Fruit fly (Drosophila melanogaster): ENCODE data around the gene Gli.
A peak's percentile ranks its signal among the peaks of the same experiment; 100 is the strongest.

Gli gene

DNA sequence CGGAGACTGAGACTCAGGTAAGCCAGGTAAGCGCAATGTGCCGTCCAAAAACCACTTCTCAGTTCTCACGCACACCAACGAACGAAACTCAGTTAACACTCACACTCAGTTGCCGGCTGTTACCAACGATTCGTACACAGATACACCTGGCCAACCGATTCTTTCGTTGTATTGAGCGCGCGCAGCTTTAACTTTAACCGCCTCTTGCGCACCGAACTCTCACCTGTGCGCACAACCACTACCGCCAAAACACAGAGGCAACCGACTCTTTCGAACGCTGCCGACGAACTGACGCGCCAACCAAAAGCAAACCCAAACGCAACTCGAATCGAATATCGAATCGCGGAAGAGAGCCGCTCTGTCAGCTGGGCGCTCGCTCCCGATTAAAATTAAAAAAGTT, at the start of gene Gli:
Gene Gli (minus strand): TSS at position 293 of the 400 bp plus-strand sequence.
- TF ChIP-seq Pif1A (GFP tag; optimal IDR thresholded peaks at IDR 0.05), result no peak
- peak; percentile 6; the same call in 1 of the 3 replicates for TF ChIP-seq fd96Ca (GFP tag; IDR thresholded peaks at IDR 0.05)
- no peak for TF ChIP-seq CG15710 (tag; optimal IDR thresholded peaks at IDR 0.05)
- TF ChIP-seq CG34367 (tag; optimal IDR thresholded peaks at IDR 0.05), result no peak
- no peak for TF ChIP-seq CG9948 (tag; optimal IDR thresholded peaks at IDR 0.05)
- TF ChIP-seq CG4496 (GFP tag; IDR thresholded peaks at IDR 0.05), result peak; percentile 51
- TF ChIP-seq CG32121 (GFP tag; IDR thresholded peaks at IDR 0.05), result peak; percentile 34; the same call in 1 of the 2 replicates
- TF ChIP-seq CG8159 (tag; optimal IDR thresholded peaks at IDR 0.05), result no peak
- peak; percentile 81 for TF ChIP-seq EcR (GFP tag; optimal IDR thresholded peaks at IDR 0.05)
- no peak for TF ChIP-seq CG17806 (tag; optimal IDR thresholded peaks at IDR 0.05)
- TF ChIP-seq CG8301 (tag; optimal IDR thresholded peaks at IDR 0.05), result no peak
- TF ChIP-seq CG12605 (GFP tag; IDR thresholded peaks at IDR 0.05), result peak; percentile 36; the same call in 1 of the 2 replicates
- TF ChIP-seq CG10348 (GFP tag; IDR thresholded peaks at IDR 0.05), result no peak
- peak; percentile 31 for TF ChIP-seq gl (tag; optimal IDR thresholded peaks at IDR 0.05)
- TF ChIP-seq CG14655 (GFP tag; optimal IDR thresholded peaks at IDR 0.05), result no peak
- peak; percentile 69 for TF ChIP-seq Ets98B (GFP tag; IDR thresholded peaks at IDR 0.05)
- no peak for TF ChIP-seq CG13204 (GFP tag; optimal IDR thresholded peaks at IDR 0.05)
- no peak for TF ChIP-seq rn (GFP tag; IDR thresholded peaks at IDR 0.05)
- TF ChIP-seq D1 (tag; optimal IDR thresholded peaks at IDR 0.05), result peak; percentile 6
- TF ChIP-seq Snoo (tag; optimal IDR thresholded peaks at IDR 0.05), result no peak
- TF ChIP-seq Pif1B (GFP tag; optimal IDR thresholded peaks at IDR 0.05), result no peak

DNA sequence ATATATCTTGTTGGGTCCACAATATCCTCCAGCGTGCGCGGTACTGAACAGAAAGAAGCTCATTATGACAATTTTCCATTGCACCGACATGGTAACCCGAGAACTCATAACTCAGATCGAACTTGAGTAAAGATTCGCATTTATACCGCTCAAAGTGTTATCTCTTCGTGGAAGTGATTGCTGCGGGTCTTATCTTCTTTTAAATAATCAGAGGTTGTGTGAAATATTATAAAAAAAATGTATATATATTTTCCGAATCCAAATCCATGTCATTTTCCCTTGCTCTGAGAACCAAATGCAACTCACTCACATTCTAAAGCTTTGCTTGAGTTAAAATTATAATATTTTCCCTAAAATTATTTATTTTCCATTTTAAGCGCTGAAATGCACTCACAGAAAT, 49.5 kb upstream of the Gli start, which contains the start of gene CG42876:
Gene CG42876 (minus strand): TSS at position 101 of the 400 bp plus-strand sequence.
- TF ChIP-seq CG34367 (tag; optimal IDR thresholded peaks at IDR 0.05), result no peak
- TF ChIP-seq Ets98B (GFP tag; IDR thresholded peaks at IDR 0.05), result no peak
- no peak for TF ChIP-seq Snoo (tag; optimal IDR thresholded peaks at IDR 0.05)
- TF ChIP-seq fd96Ca (GFP tag; IDR thresholded peaks at IDR 0.05), result no peak
- TF ChIP-seq rn (GFP tag; IDR thresholded peaks at IDR 0.05), result no peak
- TF ChIP-seq CG14655 (GFP tag; optimal IDR thresholded peaks at IDR 0.05), result no peak
- no peak for TF ChIP-seq Pif1A (GFP tag; optimal IDR thresholded peaks at IDR 0.05)
- no peak for TF ChIP-seq CG4496 (GFP tag; IDR thresholded peaks at IDR 0.05)
- TF ChIP-seq CG12605 (GFP tag; IDR thresholded peaks at IDR 0.05), result no peak
- TF ChIP-seq CG8159 (tag; optimal IDR thresholded peaks at IDR 0.05), result no peak

DNA sequence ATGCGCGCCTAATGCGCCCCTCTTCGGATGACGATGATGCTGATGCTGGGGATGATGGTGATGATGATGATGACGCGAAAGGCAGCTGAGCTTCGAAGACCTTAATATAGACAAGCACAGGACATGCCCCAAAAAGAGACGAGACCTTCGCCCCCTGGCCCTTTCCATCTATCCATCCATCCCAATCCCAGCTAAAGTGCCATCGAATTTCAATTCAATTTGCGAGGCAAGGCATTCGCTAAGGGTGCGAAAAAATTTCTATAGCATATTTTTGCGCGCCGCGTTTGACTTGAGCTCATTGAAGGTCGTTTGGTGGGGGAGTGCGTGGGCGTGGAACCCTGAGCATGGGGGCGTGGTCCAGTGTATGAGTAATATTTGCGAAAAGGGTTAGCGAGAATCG, 33.7 kb upstream of the Gli start:
- TF ChIP-seq CG32121 (GFP tag; IDR thresholded peaks at IDR 0.05) (no peak), fd96Ca (GFP tag; IDR thresholded peaks at IDR 0.05) (no peak), Pif1A (GFP tag; optimal IDR thresholded peaks at IDR 0.05) (no peak), CG14655 (GFP tag; optimal IDR thresholded peaks at IDR 0.05) (no peak), rn (GFP tag; IDR thresholded peaks at IDR 0.05) (no peak), CG9948 (tag; optimal IDR thresholded peaks at IDR 0.05) (no peak), CG8159 (tag; optimal IDR thresholded peaks at IDR 0.05) (no peak), CG15710 (tag; optimal IDR thresholded peaks at IDR 0.05) (no peak)

DNA sequence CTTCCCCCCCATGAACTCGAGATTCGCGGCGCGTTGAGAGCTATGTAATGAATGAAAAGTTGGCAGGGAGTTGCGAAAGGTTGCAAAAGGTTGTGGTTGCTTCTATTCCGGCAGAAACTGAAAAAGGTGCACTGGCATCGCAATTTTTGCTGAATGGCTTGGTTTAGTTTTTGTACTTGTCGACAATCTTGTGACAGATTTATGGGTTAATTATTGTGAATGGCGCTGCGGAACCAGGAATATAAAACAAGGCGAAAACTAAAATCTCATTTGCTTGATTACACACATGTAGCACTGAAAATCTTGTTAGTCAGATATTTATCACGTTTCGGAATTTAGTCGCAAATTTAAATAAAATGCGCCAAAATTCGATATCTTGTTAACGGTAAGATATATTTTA, 21.2 kb upstream of the Gli start, which contains the start of gene t-Grip91:
Gene t-Grip91 (plus strand): TSS at position 301 of the 400 bp plus-strand sequence.
- no peak for TF ChIP-seq Pif1B (GFP tag; optimal IDR thresholded peaks at IDR 0.05)
- TF ChIP-seq Pif1A (GFP tag; optimal IDR thresholded peaks at IDR 0.05), result no peak
- no peak for TF ChIP-seq CG4496 (GFP tag; IDR thresholded peaks at IDR 0.05)
- TF ChIP-seq fd96Ca (GFP tag; IDR thresholded peaks at IDR 0.05), result no peak
- no peak for TF ChIP-seq CG14655 (GFP tag; optimal IDR thresholded peaks at IDR 0.05)
- no peak for TF ChIP-seq rn (GFP tag; IDR thresholded peaks at IDR 0.05)
- TF ChIP-seq CG13204 (GFP tag; optimal IDR thresholded peaks at IDR 0.05), result no peak
- no peak for TF ChIP-seq CG8301 (tag; optimal IDR thresholded peaks at IDR 0.05)
- no peak for TF ChIP-seq CG15710 (tag; optimal IDR thresholded peaks at IDR 0.05)
- TF ChIP-seq gl (tag; optimal IDR thresholded peaks at IDR 0.05), result no peak
- no peak for TF ChIP-seq EcR (GFP tag; optimal IDR thresholded peaks at IDR 0.05)
- no peak for TF ChIP-seq Ets98B (GFP tag; IDR thresholded peaks at IDR 0.05)
- TF ChIP-seq CG17806 (tag; optimal IDR thresholded peaks at IDR 0.05), result no peak

DNA sequence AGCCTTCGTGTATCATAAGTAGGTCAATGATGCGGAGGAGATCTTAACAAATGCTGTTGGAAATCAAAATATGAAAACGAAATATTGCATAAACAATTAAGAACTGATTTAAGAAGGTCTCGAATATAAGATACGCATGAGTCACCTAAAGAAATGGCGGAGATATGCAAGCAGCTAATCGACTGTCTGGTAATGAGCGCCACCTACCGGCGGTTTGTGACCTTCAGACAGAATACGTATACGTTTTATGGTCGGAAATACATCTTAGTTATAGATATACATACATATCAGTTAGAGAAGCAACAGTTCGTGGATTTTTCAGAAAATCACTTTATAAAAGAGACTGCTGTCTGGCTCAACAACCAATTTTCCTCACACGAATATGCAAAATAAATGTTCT, 20.4 kb upstream of the Gli start:
- TF ChIP-seq CG14655 (GFP tag; optimal IDR thresholded peaks at IDR 0.05), result no peak
- no peak for TF ChIP-seq Pif1A (GFP tag; optimal IDR thresholded peaks at IDR 0.05)
- TF ChIP-seq Ets98B (GFP tag; IDR thresholded peaks at IDR 0.05), result no peak
- no peak for TF ChIP-seq CG12605 (GFP tag; IDR thresholded peaks at IDR 0.05)
- no peak for TF ChIP-seq fd96Ca (GFP tag; IDR thresholded peaks at IDR 0.05)
- no peak for TF ChIP-seq CG4496 (GFP tag; IDR thresholded peaks at IDR 0.05)
- TF ChIP-seq CG8159 (tag; optimal IDR thresholded peaks at IDR 0.05), result no peak
- TF ChIP-seq D1 (tag; optimal IDR thresholded peaks at IDR 0.05), result no peak
- no peak for TF ChIP-seq CG9948 (tag; optimal IDR thresholded peaks at IDR 0.05)
- no peak for TF ChIP-seq CG34367 (tag; optimal IDR thresholded peaks at IDR 0.05)
- TF ChIP-seq CG8301 (tag; optimal IDR thresholded peaks at IDR 0.05), result no peak
- TF ChIP-seq CG32121 (GFP tag; IDR thresholded peaks at IDR 0.05), result no peak
- TF ChIP-seq EcR (GFP tag; optimal IDR thresholded peaks at IDR 0.05), result no peak
- TF ChIP-seq Snoo (tag; optimal IDR thresholded peaks at IDR 0.05), result no peak
- TF ChIP-seq gl (tag; optimal IDR thresholded peaks at IDR 0.05), result no peak
- TF ChIP-seq rn (GFP tag; IDR thresholded peaks at IDR 0.05), result no peak
- TF ChIP-seq CG17806 (tag; optimal IDR thresholded peaks at IDR 0.05), result no peak
- no peak for TF ChIP-seq Pif1B (GFP tag; optimal IDR thresholded peaks at IDR 0.05)
- TF ChIP-seq CG13204 (GFP tag; optimal IDR thresholded peaks at IDR 0.05), result no peak
- no peak for TF ChIP-seq CG15710 (tag; optimal IDR thresholded peaks at IDR 0.05)

DNA sequence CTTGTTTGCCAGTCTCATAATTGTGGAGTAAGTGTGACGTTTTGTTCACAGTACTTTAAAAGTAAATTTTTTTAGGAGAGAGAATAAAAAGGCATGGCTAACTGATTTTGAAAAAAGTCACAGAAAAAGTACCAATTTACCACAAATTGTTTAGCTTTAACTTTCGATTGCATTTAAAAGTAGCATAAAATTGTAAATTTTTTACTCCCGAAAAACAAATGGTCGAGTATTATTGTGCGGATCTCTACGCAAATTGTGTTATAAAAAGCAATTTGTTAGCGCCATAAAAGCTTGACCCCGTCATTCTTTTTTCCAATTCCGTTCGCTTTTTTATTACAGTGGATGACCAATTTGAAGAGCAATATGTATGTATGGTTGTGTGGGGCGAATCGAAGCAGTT, 14.2 kb upstream of the Gli start, which contains the start of gene CG43760:
Gene CG43760 (minus strand): TSS at position 101 of the 400 bp plus-strand sequence.
- TF ChIP-seq Snoo (tag; optimal IDR thresholded peaks at IDR 0.05), result no peak
- TF ChIP-seq CG4496 (GFP tag; IDR thresholded peaks at IDR 0.05), result no peak
- no peak for TF ChIP-seq Ets98B (GFP tag; IDR thresholded peaks at IDR 0.05)
- no peak for TF ChIP-seq CG13204 (GFP tag; optimal IDR thresholded peaks at IDR 0.05)
- TF ChIP-seq rn (GFP tag; IDR thresholded peaks at IDR 0.05), result no peak
- no peak for TF ChIP-seq CG8301 (tag; optimal IDR thresholded peaks at IDR 0.05)

Data from whole organism, pupa.